Fruit fly (Drosophila melanogaster) whole organism, pupa: Measurements from ENCODE around the gene CG7054.
A peak's percentile ranks its signal among the peaks of the same experiment; 100 is the strongest.

Experiments used
- CG12605 ChIP-seq: fragments of 200-800 bp; sonication (Bioruptor generic); IDR thresholded peaks from 2 replicates; pipeline ENCODE4 v1.3.6; 2022; ENCODE audit warnings: missing biosample characterization, missing genetic modification characterization
- CG13204 ChIP-seq: fragments of 200-800 bp; sonication (Bioruptor generic); optimal IDR thresholded peaks from 2 replicates; lab custom pipeline; 2018; ENCODE audit warnings: missing biosample characterization, mild to moderate bottlenecking, missing genetic modification characterization, moderate library complexity
- CG4496 ChIP-seq: fragments of 200-800 bp; sonication (Bioruptor generic); IDR thresholded peaks from 3 replicates; pipeline ENCODE4 v1.3.6; 2022; ENCODE audit warnings: missing biosample characterization, missing genetic modification characterization
- CG8301 ChIP-seq: fragments of 200-800 bp; sonication (Bioruptor generic); optimal IDR thresholded peaks from 2 replicates; lab custom pipeline; 2018; ENCODE audit warnings: missing biosample characterization, mild to moderate bottlenecking, missing genetic modification characterization
- fd96Ca ChIP-seq: fragments of 200-800 bp; sonication (Bioruptor generic); IDR thresholded peaks from 3 replicates; pipeline ENCODE4 v1.3.6; 2022; ENCODE audit warnings: missing biosample characterization, missing genetic modification characterization
- gl ChIP-seq: fragments of 200-800 bp; sonication (Bioruptor generic); optimal IDR thresholded peaks from 2 replicates; lab custom pipeline; 2018; ENCODE audit warnings: missing biosample characterization, mild to moderate bottlenecking, missing genetic modification characterization
- rn ChIP-seq: fragments of 200-800 bp; sonication (Bioruptor generic); IDR thresholded peaks from 2 replicates; pipeline ENCODE4 v1.3.6; 2022; ENCODE audit warnings: missing biosample characterization, missing genetic modification characterization

- TF ChIP-seq CG4496 (GFP tag; lab: Robert Waterston, UW) (no peak), CG12605 (GFP tag; lab: Robert Waterston, UW) (no peak), CG8301 (tag; lab: Kevin White, UChicago) (no peak), rn (no peak), gl (tag; lab: Kevin White, UChicago) (no peak), fd96Ca (peak; percentile 34; the same call in 1 of the 3 replicates), CG13204 (GFP tag; lab: Kevin White, UChicago) (no peak)
These were observed 17.5 kb upstream of the CG7054 start, which contains the start of gene CG34288 for dm6 chr3R:22447195-22447873.
